Fruit fly (Drosophila melanogaster): ENCODE measurements around the gene iPLA2-VIA.

The iPLA2-VIA gene

DNA sequence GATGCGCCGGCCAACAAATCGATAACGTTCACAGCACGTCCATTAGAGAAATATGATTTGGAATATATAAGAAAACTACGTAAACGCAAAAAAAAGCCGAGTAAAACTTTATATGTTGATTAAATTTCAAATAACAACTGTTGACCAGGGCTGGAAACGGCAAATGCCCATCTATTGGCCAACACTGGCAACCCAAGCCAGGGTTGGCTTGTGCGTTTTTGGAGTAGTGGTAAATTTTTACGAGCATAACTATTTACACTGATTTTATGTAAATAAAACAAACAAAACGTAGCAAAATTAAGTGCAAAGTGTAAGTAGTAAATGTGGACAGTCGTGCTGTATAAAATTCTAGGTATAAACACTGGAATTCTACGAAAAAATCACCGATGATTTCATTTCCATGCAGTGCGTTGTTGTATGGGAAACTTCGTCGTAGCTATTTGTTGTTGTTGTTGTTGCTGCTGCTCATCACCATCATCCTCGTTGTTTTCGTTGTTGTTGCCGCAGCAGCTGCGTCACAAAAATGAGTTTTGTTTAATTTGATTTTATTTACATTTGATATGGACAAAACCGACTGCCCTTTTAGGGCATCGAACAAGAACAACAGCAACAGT, 35.0 kb upstream of the iPLA2-VIA start, which contains the start of gene nudE (continued):
- peak; percentile 75 for TF ChIP-seq CG13624 (GFP tag; optimal IDR thresholded peaks at IDR 0.05)
- no peak for TF ChIP-seq CG10565 (GFP tag; optimal IDR thresholded peaks at IDR 0.05)
- no peak for TF ChIP-seq CG11093 (GFP tag; IDR thresholded peaks at IDR 0.05)
- no peak for TF ChIP-seq zf30C (GFP tag; optimal IDR thresholded peaks at IDR 0.05)
- no peak for TF ChIP-seq CG6813 (GFP tag; optimal IDR thresholded peaks at IDR 0.05)
- no peak for TF ChIP-seq bsh (GFP tag; optimal IDR thresholded peaks at IDR 0.05)
- no peak for TF ChIP-seq Atf-2 (GFP tag; optimal IDR thresholded peaks at IDR 0.05)
- TF ChIP-seq Ravus (GFP tag; IDR thresholded peaks at IDR 0.05): no peak
- peak; percentile 60 for TF ChIP-seq CG3847 (GFP tag; IDR thresholded peaks at IDR 0.05)
- TF ChIP-seq Sry-β (GFP tag; optimal IDR thresholded peaks at IDR 0.05): no peak
- TF ChIP-seq row (GFP tag; IDR thresholded peaks at IDR 0.05): peak; percentile 28; the same call in 2 of the 3 replicates
- no peak for TF ChIP-seq hkb (optimal IDR thresholded peaks at IDR 0.05)
- no peak for TF ChIP-seq hkb (GFP tag; IDR thresholded peaks at IDR 0.05)
- 0 out of 3 replicates have a peak, but pooled peaks have one; percentile 29 for TF ChIP-seq CG7357 (GFP tag; IDR thresholded peaks at IDR 0.05)
- no peak for TF ChIP-seq CG9609 (GFP tag; optimal IDR thresholded peaks at IDR 0.05)
- TF ChIP-seq Ptx1 (GFP tag; IDR thresholded peaks at IDR 0.05): peak; percentile 50; the same call in 1 of the 2 replicates
- no peak for TF ChIP-seq fd96Cb (tag; optimal IDR thresholded peaks at IDR 0.05)
- TF ChIP-seq CG6254 (GFP tag; optimal IDR thresholded peaks at IDR 0.05): no peak
- TF ChIP-seq CG17359 (tag; optimal IDR thresholded peaks at IDR 0.05): no peak
- TF ChIP-seq CG3163 (GFP tag; optimal IDR thresholded peaks at IDR 0.05): peak; percentile 43
- no peak for TF ChIP-seq oc (tag; optimal IDR thresholded peaks at IDR 0.05)
- no peak for TF ChIP-seq ro (GFP tag; IDR thresholded peaks at IDR 0.05)
- TF ChIP-seq Hmr (GFP tag; optimal IDR thresholded peaks at IDR 0.05): peak; percentile 21
- TF ChIP-seq nerfin-2 (GFP tag; IDR thresholded peaks at IDR 0.05; ENCODE audit: partially characterized antibody): no peak
- TF ChIP-seq BEAF-32 (GFP tag; optimal IDR thresholded peaks at IDR 0.05): peak; percentile 36
- TF ChIP-seq CG10654 (GFP tag; optimal IDR thresholded peaks at IDR 0.05): no peak
- 0 out of 2 replicates have a peak, but pooled peaks have one; percentile 11 for TF ChIP-seq Rx (GFP tag; IDR thresholded peaks at IDR 0.05)
- no peak for TF ChIP-seq emc (GFP tag; optimal IDR thresholded peaks at IDR 0.05)
- TF ChIP-seq CG14710 (tag; optimal IDR thresholded peaks at IDR 0.05): peak; percentile 10
- no peak for TF ChIP-seq B-H1 (GFP tag; IDR thresholded peaks at IDR 0.05)
- peak; percentile 18; the same call in 1 of the 2 replicates for TF ChIP-seq sisA (GFP tag; IDR thresholded peaks at IDR 0.05)
- no peak for TF ChIP-seq pita (GFP tag; optimal IDR thresholded peaks at IDR 0.05)
- no peak for TF ChIP-seq Vsx1 (GFP tag; optimal IDR thresholded peaks at IDR 0.05)
- no peak for TF ChIP-seq CG15011 (GFP tag; optimal IDR thresholded peaks at IDR 0.05)
- no peak for TF ChIP-seq bigmax (GFP tag; optimal IDR thresholded peaks at IDR 0.05)
- no peak for TF ChIP-seq CG4854 (GFP tag; optimal IDR thresholded peaks at IDR 0.05)
- no peak for TF ChIP-seq fd64A (GFP tag; optimal IDR thresholded peaks at IDR 0.05)
- peak; percentile 12 for TF ChIP-seq her (GFP tag; optimal IDR thresholded peaks at IDR 0.05)
- TF ChIP-seq CG42726 (GFP tag; IDR thresholded peaks at IDR 0.05; ENCODE audit: partially characterized antibody): no peak
- TF ChIP-seq Dbx (GFP tag; IDR thresholded peaks at IDR 0.05): peak; percentile 40; the same call in 1 of the 3 replicates
- TF ChIP-seq CG12744 (GFP tag; optimal IDR thresholded peaks at IDR 0.05): no peak
- no peak for TF ChIP-seq chm (GFP tag; IDR thresholded peaks at IDR 0.05)
- peak; percentile 46 for TF ChIP-seq CG12299 (tag; optimal IDR thresholded peaks at IDR 0.05)
- peak; percentile 5 for TF ChIP-seq CG7556 (GFP tag; optimal IDR thresholded peaks at IDR 0.05)
- no peak for TF ChIP-seq CG6175 (GFP tag; IDR thresholded peaks at IDR 0.05)
- TF ChIP-seq sna (GFP tag; IDR thresholded peaks at IDR 0.05; ENCODE audit: partially characterized antibody): no peak
- no peak for TF ChIP-seq wdn (GFP tag; IDR thresholded peaks at IDR 0.05)
- TF ChIP-seq shn (GFP tag; optimal IDR thresholded peaks at IDR 0.05): no peak
- no peak for TF ChIP-seq ftz-f1 (GFP tag; optimal IDR thresholded peaks at IDR 0.05)
- no peak for TF ChIP-seq Optix (GFP tag; IDR thresholded peaks at IDR 0.05)

All from whole organism, embryonic.